Fruit fly (Drosophila melanogaster) whole organism, prepupa: ENCODE results near the gene PNKP.

Experiments used
- CG10669 ChIP-seq: fragments of 200-800 bp; sonication (Bioruptor generic); optimal IDR thresholded peaks from 3 replicates; lab custom pipeline; 2018; ENCODE audit warnings: missing biosample characterization, mild to moderate bottlenecking, missing genetic modification characterization, moderate library complexity
- CG32006 ChIP-seq: fragments of 200-800 bp; sonication (Bioruptor generic); optimal IDR thresholded peaks from 3 replicates; lab custom pipeline; 2017; ENCODE audit warnings: missing biosample characterization, mild to moderate bottlenecking, missing genetic modification characterization
- CG3919 ChIP-seq: fragments of 200-800 bp; sonication (Bioruptor generic); optimal IDR thresholded peaks from 3 replicates; lab custom pipeline; 2016; ENCODE audit warnings: missing biosample characterization, missing genetic modification characterization
- CG4318 ChIP-seq: fragments of 200-800 bp; sonication (Bioruptor generic); optimal IDR thresholded peaks from 3 replicates; lab custom pipeline; 2017; ENCODE audit warnings: missing biosample characterization, mild to moderate bottlenecking, missing genetic modification characterization
- CG8319 ChIP-seq: fragments of 200-800 bp; sonication (Bioruptor generic); optimal IDR thresholded peaks from 3 replicates; lab custom pipeline; 2016; ENCODE audit warnings: missing biosample characterization, missing genetic modification characterization
- CG8632 ChIP-seq: fragments of 200-800 bp; sonication (Bioruptor generic); optimal IDR thresholded peaks from 3 replicates; lab custom pipeline; 2016; ENCODE audit warnings: missing biosample characterization, missing genetic modification characterization
- Ets96B ChIP-seq: fragments of 200-800 bp; optimal IDR thresholded peaks from 2 replicates; lab custom pipeline; 2019; ENCODE audit warnings: missing biosample characterization, mild to moderate bottlenecking, missing genetic modification characterization, moderate library complexity
- Gug ChIP-seq: fragments of 200-800 bp; sonication (Bioruptor generic); IDR thresholded peaks from 2 replicates; pipeline ENCODE4 v1.3.6; 2022; ENCODE audit warnings: missing biosample characterization, missing genetic modification characterization
- Hr38 ChIP-seq: sonication (Bioruptor generic); optimal IDR thresholded peaks from 2 replicates; lab custom pipeline; 2016; ENCODE audit warnings: missing biosample characterization, missing genetic modification characterization
- Hr39 ChIP-seq: fragments of 200-800 bp; sonication (Bioruptor generic); optimal IDR thresholded peaks from 2 replicates; lab custom pipeline; 2016; ENCODE audit warnings: missing biosample characterization, missing genetic modification characterization
- cyc ChIP-seq: fragments of 200-800 bp; sonication (Bioruptor generic); optimal IDR thresholded peaks from 3 replicates; lab custom pipeline; 2016; ENCODE audit warnings: missing biosample characterization, missing genetic modification characterization
- salr ChIP-seq, 2 experiments: fragments of 200-800 bp; sonication (Bioruptor generic); optimal IDR thresholded peaks; 3 replicates each; lab custom pipeline; 2016 to 2018; ENCODE audit warnings: missing biosample characterization in 2 of 2, missing genetic modification characterization in 2 of 2, mild to moderate bottlenecking in 1 of 2

DNA sequence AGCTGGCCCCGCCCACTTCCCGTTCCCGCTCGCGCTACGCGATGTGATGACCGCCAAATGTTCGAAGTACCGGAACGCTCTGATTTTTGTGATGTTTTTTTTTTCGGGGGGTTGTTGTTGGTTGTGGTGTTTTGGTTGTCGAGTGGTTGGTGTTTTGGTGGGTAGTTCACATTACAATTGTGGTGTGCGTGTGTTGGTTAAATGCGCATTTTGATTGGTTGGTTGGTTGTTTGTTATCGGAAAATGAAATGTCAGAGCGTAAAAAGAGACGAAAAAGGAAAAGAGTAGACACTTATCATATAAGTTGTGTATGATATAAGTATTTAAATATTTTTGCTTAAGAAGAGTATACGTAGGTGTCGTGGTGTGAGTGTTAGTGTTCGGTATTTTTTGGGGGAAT, 25.2 kb upstream of the PNKP start:
- no peak for TF ChIP-seq cyc (GFP tag; lab: Kevin White, UChicago)
- no peak for TF ChIP-seq Hr39 (GFP tag; lab: Kevin White, UChicago)
- TF ChIP-seq Hr38: no peak
- no peak for TF ChIP-seq CG32006
- no peak for TF ChIP-seq CG4318 (GFP tag; lab: Kevin White, UChicago)
- TF ChIP-seq CG10669 (GFP tag; lab: Kevin White, UChicago): no peak
- TF ChIP-seq Ets96B: no peak
- TF ChIP-seq CG8319 (GFP tag; lab: Kevin White, UChicago): no peak
- no peak for TF ChIP-seq CG8632 (GFP tag; lab: Kevin White, UChicago)
- no peak for TF ChIP-seq salr (GFP tag; optimal IDR thresholded peaks at IDR 0.05; lab: Kevin White, UChicago)
- no peak for TF ChIP-seq Gug (GFP tag; lab: Robert Waterston, UW)
- TF ChIP-seq CG3919 (GFP tag; lab: Kevin White, UChicago): no peak
